Worm (Caenorhabditis elegans) whole organism, L4 larva: ENCODE results near the gene ceh-43.

ENCODE experiments used
- D1046.2 ChIP-seq: fragments of 200-800 bp; sonication (Bioruptor generic); IDR thresholded peaks from 2 replicates; pipeline ENCODE4 v1.3.6; 2022; ENCODE audit warnings: missing genetic modification characterization, missing compliant biosample characterization
- T20F7.1 ChIP-seq: fragments of 200-800 bp; sonication (Bioruptor generic); optimal IDR thresholded peaks from 2 replicates; lab custom pipeline; 2018; ENCODE audit warnings: mild to moderate bottlenecking, missing genetic modification characterization, missing compliant biosample characterization
- Y48G9A.11 ChIP-seq: fragments of 200-800 bp; sonication (Bioruptor generic); IDR thresholded peaks from 2 replicates; pipeline ENCODE4 v1.3.6; 2022; ENCODE audit warnings: missing genetic modification reagents, missing genetic modification characterization, missing compliant biosample characterization
- Y5F2A.4 ChIP-seq: fragments of 200-800 bp; sonication (Bioruptor generic); optimal IDR thresholded peaks from 2 replicates; lab custom pipeline; 2018; ENCODE audit warnings: mild to moderate bottlenecking, missing genetic modification characterization, missing compliant biosample characterization
- aha-1 ChIP-seq: fragments of 150-350 bp; peaks from one replicate; lab custom pipeline; 2014; ENCODE audit warnings: missing biosample characterization, missing genetic modification characterization
- ama-1 ChIP-seq: fragments of 150-350 bp; optimal IDR thresholded peaks from 2 replicates; lab custom pipeline; 2014; ENCODE audit warnings: inconsistent platforms, mixed read lengths
- attf-4 ChIP-seq: sonication (generic microtip); optimal IDR thresholded peaks from 3 replicates; lab custom pipeline; 2017; ENCODE audit warnings: missing biosample characterization, missing genetic modification characterization
- ceh-44 ChIP-seq: fragments of 200-800 bp; sonication (Bioruptor generic); IDR thresholded peaks from 2 replicates; pipeline ENCODE4 v1.3.6; 2022; ENCODE audit warnings: missing genetic modification reagents, missing genetic modification characterization, missing compliant biosample characterization
- ceh-82 ChIP-seq: sonication (generic microtip); optimal IDR thresholded peaks from 2 replicates; lab custom pipeline; 2017; ENCODE audit warnings: missing biosample characterization, missing genetic modification characterization
- ctbp-1 ChIP-seq: fragments of 200-800 bp; sonication (Bioruptor generic); IDR thresholded peaks from 2 replicates; pipeline ENCODE4 v1.3.6; 2022; ENCODE audit warnings: missing genetic modification reagents, missing genetic modification characterization, missing compliant biosample characterization
- daf-16 ChIP-seq, 3 experiments: sonication (generic microtip); optimal IDR thresholded peaks; 2 replicates each; lab custom pipeline; 2016 to 2017; ENCODE audit warnings: missing genetic modification characterization in 3 of 3, missing genetic modification reagents in 3 of 3, mild to moderate bottlenecking in 2 of 3, missing compliant biosample characterization in 2 of 3, missing biosample characterization in 1 of 3, moderate library complexity in 1 of 3
- daf-19 ChIP-seq: fragments of 200-800 bp; sonication (Bioruptor generic); conservative IDR thresholded peaks from 2 replicates; pipeline ENCODE4 v1.3.6; 2022; ENCODE audit warnings: missing genetic modification characterization, missing compliant biosample characterization
- dmd-6 ChIP-seq: fragments of 200-800 bp; sonication (Bioruptor generic); IDR thresholded peaks from 2 replicates; pipeline ENCODE4 v1.3.6; 2022; ENCODE audit warnings: missing genetic modification reagents, missing genetic modification characterization, missing compliant biosample characterization
- dmd-8 ChIP-seq: fragments of 200-800 bp; sonication (Bioruptor generic); IDR thresholded peaks from 2 replicates; pipeline ENCODE4 v1.3.6; 2022; ENCODE audit warnings: missing genetic modification characterization, missing compliant biosample characterization
- egl-43 ChIP-seq: fragments of 200-800 bp; sonication (Bioruptor generic); IDR thresholded peaks from 2 replicates; pipeline ENCODE4 v1.3.6; 2022; ENCODE audit warnings: missing genetic modification reagents, missing genetic modification characterization, missing compliant biosample characterization
- fkh-10 ChIP-seq: fragments of 150-350 bp; optimal IDR thresholded peaks from 2 replicates; lab custom pipeline; 2014; ENCODE audit warnings: missing biosample characterization, missing genetic modification reagents, missing genetic modification characterization
- fos-1 ChIP-seq: fragments of 150-350 bp; optimal IDR thresholded peaks from 2 replicates; lab custom pipeline; 2014; ENCODE audit warnings: missing biosample characterization, missing genetic modification characterization
- hif-1 ChIP-seq, 2 experiments: sonication (generic microtip); optimal IDR thresholded peaks; 2 replicates each; lab custom pipeline; 2016 to 2017; ENCODE audit warnings: missing compliant biosample characterization in 2 of 2, missing genetic modification characterization in 2 of 2, missing genetic modification reagents in 2 of 2, missing genotype in 2 of 2, mild to moderate bottlenecking in 1 of 2
- hlh-11 ChIP-seq: fragments of 200-800 bp; sonication (Bioruptor generic); optimal IDR thresholded peaks from 2 replicates; lab custom pipeline; 2018; ENCODE audit warnings: mild to moderate bottlenecking, missing genetic modification characterization, missing compliant biosample characterization
- lin-1 ChIP-seq: fragments of 200-800 bp; sonication (Bioruptor generic); IDR thresholded peaks from 2 replicates; pipeline ENCODE4 v1.3.6; 2022; ENCODE audit warnings: missing genetic modification reagents, missing genetic modification characterization, missing compliant biosample characterization
- lin-39 ChIP-seq: fragments of 150-350 bp; optimal IDR thresholded peaks from 2 replicates; lab custom pipeline; 2014; ENCODE audit warnings: missing biosample characterization, missing genetic modification reagents, missing genetic modification characterization
- lsy-2 ChIP-seq, 2 experiments: fragments of 150-350 bp in 1 of 2; sonication (generic microtip) in 1 of 2; optimal IDR thresholded peaks; 2 replicates each; lab custom pipeline; 2014 to 2017; ENCODE audit warnings: missing biosample characterization in 2 of 2, missing genetic modification characterization in 2 of 2
- mes-2 ChIP-seq: sonication (generic microtip); optimal IDR thresholded peaks from 2 replicates; lab custom pipeline; 2016; ENCODE audit warnings: missing genotype, mild to moderate bottlenecking, missing genetic modification characterization, missing compliant biosample characterization; ENCODE audit not compliant: poor library complexity, severe bottlenecking
- mxl-2 ChIP-seq: fragments of 200-800 bp; sonication (Bioruptor generic); conservative IDR thresholded peaks from 2 replicates; pipeline ENCODE4 v1.3.6; 2022; ENCODE audit warnings: missing genetic modification reagents, missing genetic modification characterization, missing compliant biosample characterization
- mxl-3 ChIP-seq: fragments of 200-800 bp; sonication (Bioruptor generic); optimal IDR thresholded peaks from 2 replicates; lab custom pipeline; 2018; ENCODE audit warnings: mild to moderate bottlenecking, missing genetic modification characterization, missing compliant biosample characterization
- nhr-10 ChIP-seq: fragments of 150-350 bp; optimal IDR thresholded peaks from 2 replicates; lab custom pipeline; 2014; ENCODE audit warnings: missing biosample characterization, missing genetic modification characterization
- nhr-237 ChIP-seq: sonication (generic microtip); optimal IDR thresholded peaks from 2 replicates; lab custom pipeline; 2017; ENCODE audit warnings: missing biosample characterization, missing genetic modification characterization
- nhr-28 ChIP-seq: fragments of 150-350 bp; optimal IDR thresholded peaks from 2 replicates; lab custom pipeline; 2014; ENCODE audit warnings: missing biosample characterization, missing genetic modification characterization
- nhr-41 ChIP-seq: fragments of 200-800 bp; sonication (Bioruptor generic); IDR thresholded peaks from 2 replicates; pipeline ENCODE4 v1.3.6; 2022; ENCODE audit warnings: missing genetic modification reagents, missing genetic modification characterization, missing compliant biosample characterization
- pha-4 ChIP-seq, 2 experiments: fragments of 150-350 bp in 1 of 2; fragments of 200-800 bp in 1 of 2; sonication (Bioruptor generic) in 1 of 2; IDR thresholded peaks in 1 of 2; optimal IDR thresholded peaks in 1 of 2; 2 replicates each; pipeline versions ENCODE4 v1.3.6 to Lab custom; 2014 to 2022; ENCODE audit warnings: missing genetic modification characterization in 2 of 2, missing genetic modification reagents in 2 of 2, missing biosample characterization in 1 of 2, missing compliant biosample characterization in 1 of 2
- php-3 ChIP-seq: fragments of 200-800 bp; sonication (Bioruptor generic); IDR thresholded peaks from 2 replicates; pipeline ENCODE4 v1.3.6; 2022; ENCODE audit warnings: missing genetic modification reagents, missing genetic modification characterization, missing compliant biosample characterization
- pqm-1 ChIP-seq: sonication (generic microtip); optimal IDR thresholded peaks from 2 replicates; lab custom pipeline; 2017; ENCODE audit warnings: missing biosample characterization, missing genetic modification characterization
- snpc-1.2 ChIP-seq: fragments of 200-800 bp; sonication (Bioruptor generic); IDR thresholded peaks from 2 replicates; pipeline ENCODE4 v1.3.6; 2022; ENCODE audit warnings: missing genetic modification reagents, missing genetic modification characterization, missing compliant biosample characterization
- snpc-4 ChIP-seq: fragments of 150-350 bp; optimal IDR thresholded peaks from 2 replicates; lab custom pipeline; 2014; ENCODE audit warnings: missing biosample characterization, missing genetic modification characterization
- tra-1 ChIP-seq: fragments of 200-800 bp; sonication (Bioruptor generic); IDR thresholded peaks from 2 replicates; pipeline ENCODE4 v1.3.6; 2022; ENCODE audit warnings: missing genetic modification reagents, missing genetic modification characterization, missing compliant biosample characterization
- unc-62 ChIP-seq, 3 experiments: fragments of 150-350 bp in 1 of 3; sonication (generic microtip); optimal IDR thresholded peaks in 2 of 3; peaks in 1 of 3; 1 replicate in 1 of 3; 2 replicates in 2 of 3; lab custom pipeline; 2014 to 2017; ENCODE audit warnings: missing biosample characterization in 3 of 3, missing genetic modification characterization in 3 of 3, missing genetic modification reagents in 3 of 3, missing genotype in 1 of 3
- vab-7 ChIP-seq: fragments of 200-800 bp; sonication (Bioruptor generic); IDR thresholded peaks from 2 replicates; pipeline ENCODE4 v1.3.6; 2022; ENCODE audit warnings: missing genetic modification reagents, missing genetic modification characterization, missing compliant biosample characterization
- zip-11 ChIP-seq: fragments of 200-800 bp; sonication (Bioruptor generic); IDR thresholded peaks from 2 replicates; pipeline ENCODE4 v1.3.6; 2022; ENCODE audit warnings: missing genetic modification characterization, missing compliant biosample characterization
- zip-2 ChIP-seq: fragments of 150-350 bp; optimal IDR thresholded peaks from 2 replicates; lab custom pipeline; 2014; ENCODE audit warnings: missing biosample characterization, missing genetic modification characterization
- ztf-7 ChIP-seq: fragments of 150-350 bp; optimal IDR thresholded peaks from 2 replicates; lab custom pipeline; 2014; ENCODE audit warnings: missing biosample characterization, missing genetic modification characterization

ceh-43 gene

DNA sequence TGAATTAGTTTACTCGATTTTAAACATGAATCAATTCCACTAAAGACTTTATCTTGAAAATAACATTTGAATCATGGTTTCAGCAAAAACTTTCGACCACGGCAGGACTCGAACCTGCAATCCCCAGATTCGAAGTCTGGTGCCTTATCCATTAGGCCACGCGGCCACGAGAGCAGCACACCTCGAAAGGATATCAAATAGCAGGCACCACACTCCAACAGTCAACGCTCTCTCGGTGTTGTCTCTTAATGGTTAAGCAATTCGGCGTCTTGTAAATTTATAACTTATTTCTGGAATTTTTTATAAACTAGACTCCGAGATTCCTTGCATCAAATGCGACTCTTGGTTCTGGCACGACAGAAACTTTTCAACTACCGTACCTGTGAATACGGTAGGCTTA, 21.1 kb upstream of the ceh-43 start (continued):
- TF ChIP-seq lsy-2 (tag; optimal IDR thresholded peaks at IDR 0.05; lab: Kevin White, UChicago): peak; percentile 13 to 88
- no peak for TF ChIP-seq nhr-237 (tag; lab: Kevin White, UChicago)

DNA sequence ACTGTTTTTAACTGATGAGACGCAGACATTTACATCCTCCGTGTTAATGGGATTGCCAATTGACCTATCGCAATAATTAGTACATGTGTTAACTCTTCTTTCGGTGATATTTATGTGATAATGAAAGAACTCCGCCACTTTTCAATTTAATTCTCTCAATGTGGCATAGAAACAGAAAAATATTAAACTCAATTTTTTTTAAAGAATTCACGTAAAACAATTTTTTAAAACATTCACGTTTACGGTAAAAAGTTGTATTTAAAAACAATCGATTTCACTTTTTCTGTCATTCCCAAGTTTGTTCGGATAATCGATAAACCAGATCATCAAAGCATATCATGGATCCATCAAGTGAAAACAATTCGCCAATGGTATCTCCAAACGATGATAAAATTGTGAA, 19.1 kb upstream of the ceh-43 start, which contains the start of gene mstr-2:
mstr-2 (plus strand) TSS at position 301 of the 400 bp plus-strand sequence.
- no peak for TF ChIP-seq egl-43
- TF ChIP-seq nhr-28 (tag; lab: Kevin White, UChicago): no peak
- no peak for TF ChIP-seq mxl-3 (GFP tag; lab: Kevin White, UChicago)
- TF ChIP-seq fos-1 (tag; lab: Kevin White, UChicago): no peak
- peak in 1 of 2 experiments; percentile 48 for TF ChIP-seq unc-62 (GFP tag; optimal IDR thresholded peaks at IDR 0.05 in 1 of 2; lab: Kevin White, UChicago)
- TF ChIP-seq unc-62 (tag; optimal IDR thresholded peaks at IDR 0.05; lab: Kevin White, UChicago): no peak

DNA sequence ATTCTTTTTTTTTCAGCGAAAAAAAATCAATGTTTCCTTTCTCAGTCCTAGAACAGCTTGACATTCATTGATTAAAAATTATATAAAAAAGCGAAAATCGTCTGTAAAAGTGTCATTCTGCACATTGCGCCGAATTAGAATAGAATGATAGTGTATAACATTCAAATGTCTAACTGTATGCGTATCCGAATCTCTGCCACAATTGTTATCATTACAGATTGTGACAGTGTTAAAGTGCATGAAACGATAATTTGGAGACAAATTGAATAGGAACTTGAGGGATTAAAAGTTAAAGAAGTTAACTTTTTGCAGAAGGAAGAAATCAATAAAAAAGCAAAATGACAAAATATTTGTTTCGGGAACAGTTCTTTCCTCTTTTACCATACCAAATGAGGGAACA, 18.6 kb upstream of the ceh-43 start:
- no peak for TF ChIP-seq daf-16 (GFP tag; optimal IDR thresholded peaks at IDR 0.05; lab: Kevin White, UChicago)
- TF ChIP-seq daf-16 (tag; optimal IDR thresholded peaks at IDR 0.05; lab: Kevin White, UChicago): peak; percentile 2
- TF ChIP-seq T20F7.1 (GFP tag; lab: Kevin White, UChicago): no peak
- no peak for TF ChIP-seq fos-1 (tag; lab: Kevin White, UChicago)
- no peak for TF ChIP-seq dmd-8 (GFP tag; lab: Robert Waterston, UW)
- no peak for TF ChIP-seq vab-7 (GFP tag; lab: Robert Waterston, UW)
- no peak for TF ChIP-seq ama-1 (lab: Kevin White, UChicago)
- TF ChIP-seq hif-1 (tag; optimal IDR thresholded peaks at IDR 0.05; lab: Kevin White, UChicago): no peak
- TF ChIP-seq zip-11: no peak
- no peak for TF ChIP-seq attf-4 (tag; lab: Kevin White, UChicago)
- TF ChIP-seq mes-2: no peak
- TF ChIP-seq fkh-10 (GFP tag; lab: Kevin White, UChicago): no peak
- peak; percentile 24 for TF ChIP-seq hlh-11 (tag; lab: Kevin White, UChicago)
- TF ChIP-seq ztf-7: no peak
- TF ChIP-seq D1046.2 (GFP tag; lab: Robert Waterston, UW): no peak
- TF ChIP-seq snpc-4 (tag; lab: Kevin White, UChicago): no peak
- no peak for TF ChIP-seq nhr-237 (tag; lab: Kevin White, UChicago)
- no peak for TF ChIP-seq ceh-82 (tag; lab: Kevin White, UChicago)
- TF ChIP-seq aha-1: no peak
- TF ChIP-seq Y48G9A.11: no peak
- TF ChIP-seq dmd-6 (GFP tag; lab: Robert Waterston, UW): peak; percentile 78
- TF ChIP-seq pqm-1 (tag; lab: Kevin White, UChicago): peak; percentile 85
- TF ChIP-seq Y5F2A.4: no peak
- peak; percentile 33 for TF ChIP-seq nhr-28 (tag; lab: Kevin White, UChicago)
- no peak for TF ChIP-seq tra-1 (GFP tag; lab: Robert Waterston, UW)
- no peak for TF ChIP-seq egl-43
- TF ChIP-seq daf-19 (GFP tag; lab: Robert Waterston, UW): no peak
- TF ChIP-seq lin-1 (GFP tag; lab: Robert Waterston, UW): no peak
- TF ChIP-seq zip-2: no peak
- no peak for TF ChIP-seq nhr-41 (GFP tag; lab: Robert Waterston, UW)
- TF ChIP-seq lin-39 (tag; lab: Kevin White, UChicago): no peak
- TF ChIP-seq nhr-10 (tag; lab: Kevin White, UChicago): no peak
- no peak for TF ChIP-seq ceh-44 (GFP tag; lab: Robert Waterston, UW)
- no peak for TF ChIP-seq ctbp-1 (GFP tag; lab: Robert Waterston, UW)
- no peak for TF ChIP-seq snpc-1.2 (GFP tag; lab: Robert Waterston, UW)
- TF ChIP-seq php-3: peak; percentile 55; the same call in 1 of the 2 replicates
- no peak for TF ChIP-seq pha-4 (GFP tag; IDR thresholded peaks at IDR 0.05; lab: Robert Waterston, UW)
- no peak for TF ChIP-seq pha-4 (tag; optimal IDR thresholded peaks at IDR 0.05; lab: Kevin White, UChicago)
- TF ChIP-seq mxl-2 (GFP tag; lab: Robert Waterston, UW): no peak
